Worm (Caenorhabditis elegans): Measurements from ENCODE around the gene alh-9.
A peak's percentile ranks its signal among the peaks of the same experiment; 100 is the strongest.

- TF ChIP-seq lin-13 (GFP tag; optimal IDR thresholded peaks at IDR 0.05) = no peak
- no peak for TF ChIP-seq zfp-2 (tag; optimal IDR thresholded peaks at IDR 0.05)
- TF ChIP-seq daf-8 (GFP tag; IDR thresholded peaks at IDR 0.05) = no peak
- no peak for TF ChIP-seq lir-3 (tag; optimal IDR thresholded peaks at IDR 0.05)
- no peak for TF ChIP-seq daf-16 (GFP tag; optimal IDR thresholded peaks at IDR 0.05)
- TF ChIP-seq daf-16 (tag; optimal IDR thresholded peaks at IDR 0.05) = peak; percentile 28
- TF ChIP-seq vab-7 (GFP tag; IDR thresholded peaks at IDR 0.05) = no peak
- TF ChIP-seq F44E2.7 (GFP tag; IDR thresholded peaks at IDR 0.05) = no peak
Observed at ce11 chrIII:5813501-5813900, 42.3 kb upstream of the alh-9 start.

Data from whole organism, L4 larva.